Fruit fly (Drosophila melanogaster) whole organism, wandering third instar larva: Measurements from ENCODE around the gene Hecw.

Source experiments
- Abd-B ChIP-seq: fragments of >200 bp; optimal IDR thresholded peaks from 2 replicates; lab custom pipeline; 2017; ENCODE audit warnings: missing biosample characterization, missing genetic modification characterization
- CG32264 ChIP-seq: fragments of 200-800 bp; sonication (Bioruptor generic); optimal IDR thresholded peaks from 2 replicates; lab custom pipeline; 2016; ENCODE audit warnings: missing biosample characterization, missing genetic modification characterization
- CG9705 ChIP-seq: fragments of 200-800 bp; sonication (Bioruptor generic); optimal IDR thresholded peaks from 2 replicates; lab custom pipeline; 2018; ENCODE audit warnings: missing biosample characterization, mild to moderate bottlenecking, missing genetic modification characterization
- CrebA ChIP-seq: fragments of 200-800 bp; sonication (Bioruptor generic); optimal IDR thresholded peaks from 2 replicates; lab custom pipeline; 2016; ENCODE audit warnings: missing biosample characterization, mild to moderate bottlenecking, missing genetic modification characterization, borderline replicate concordance
- Dfd ChIP-seq: fragments of >200 bp; optimal IDR thresholded peaks from 2 replicates; lab custom pipeline; 2017; ENCODE audit warnings: missing biosample characterization, missing genetic modification characterization
- Dif ChIP-seq: fragments of 200-275, 200-300 bp; sonication (Bioruptor generic); optimal IDR thresholded peaks from 2 replicates; lab custom pipeline; 2018; ENCODE audit warnings: missing biosample characterization, missing genetic modification characterization; ENCODE audit not compliant: partially characterized antibody
- HLH106 ChIP-seq: fragments of 200-800 bp; optimal IDR thresholded peaks from 3 replicates; lab custom pipeline; 2019; ENCODE audit warnings: missing biosample characterization, mild to moderate bottlenecking, missing genetic modification characterization, moderate library complexity
- Hnf4 ChIP-seq: fragments of 200-800 bp; sonication (Bioruptor generic); optimal IDR thresholded peaks from 2 replicates; lab custom pipeline; 2016; ENCODE audit warnings: missing biosample characterization, mild to moderate bottlenecking, missing genetic modification characterization
- Hr83 ChIP-seq: fragments of 200-300 bp; sonication (Bioruptor generic); optimal IDR thresholded peaks from 2 replicates; lab custom pipeline; 2016; ENCODE audit warnings: missing biosample characterization, mild to moderate bottlenecking, missing genetic modification characterization, moderate library complexity; ENCODE audit not compliant: poor library complexity, severe bottlenecking
- Jra ChIP-seq: sonication (Bioruptor generic); optimal IDR thresholded peaks from 2 replicates; lab custom pipeline; 2016; ENCODE audit warnings: missing biosample characterization, missing genetic modification characterization
- Myc ChIP-seq: fragments of >200 bp; optimal IDR thresholded peaks from 2 replicates; lab custom pipeline; 2017
- N ChIP-seq: fragments of >200 bp; optimal IDR thresholded peaks from 2 replicates; lab custom pipeline; 2018; ENCODE audit warnings: missing biosample characterization, missing external identifiers, missing genetic modification characterization
- OdsH ChIP-seq: fragments of 200-800 bp; sonication (Bioruptor generic); optimal IDR thresholded peaks from 2 replicates; lab custom pipeline; 2016; ENCODE audit warnings: missing biosample characterization, mild to moderate bottlenecking, missing genetic modification characterization
- Rel ChIP-seq, 2 experiments: fragments of 200-800 bp; sonication (Bioruptor generic) in 1 of 2; optimal IDR thresholded peaks; 2 replicates in 1 of 2; 3 replicates in 1 of 2; lab custom pipeline; 2016 to 2019; ENCODE audit warnings: mild to moderate bottlenecking in 2 of 2, missing biosample characterization in 2 of 2, missing genetic modification characterization in 2 of 2, moderate library complexity in 1 of 2
- Sp1 ChIP-seq: fragments of 200-800 bp; sonication (Bioruptor generic); optimal IDR thresholded peaks from 3 replicates; lab custom pipeline; 2019; ENCODE audit warnings: missing biosample characterization, mild to moderate bottlenecking, missing genetic modification characterization, moderate library complexity
- Vsx2 ChIP-seq: fragments of 200-300, 225-300 bp; sonication (Bioruptor generic); optimal IDR thresholded peaks from 2 replicates; lab custom pipeline; 2018; ENCODE audit warnings: missing biosample characterization, missing genetic modification characterization; ENCODE audit not compliant: partially characterized antibody
- br ChIP-seq: fragments of 200-800 bp; sonication (Bioruptor generic); optimal IDR thresholded peaks from 2 replicates; lab custom pipeline; 2016; ENCODE audit warnings: missing biosample characterization, missing genetic modification characterization
- brk ChIP-seq: fragments of 200-800 bp; sonication (Bioruptor generic); optimal IDR thresholded peaks from 2 replicates; lab custom pipeline; 2016; ENCODE audit warnings: missing biosample characterization, mild to moderate bottlenecking, missing genetic modification characterization
- dl ChIP-seq, 2 experiments: fragments of 175-275, 200-275 bp in 1 of 2; fragments of 200-275 bp in 1 of 2; sonication (Bioruptor generic); optimal IDR thresholded peaks; lab custom pipeline; 2018; ENCODE audit warnings: mild to moderate bottlenecking in 2 of 2, missing biosample characterization in 2 of 2, missing genetic modification characterization in 2 of 2, moderate library complexity in 2 of 2; ENCODE audit not compliant: partially characterized antibody in 2 of 2, insufficient read depth in 1 of 2
- dmrt93B ChIP-seq: fragments of 200-800 bp; sonication (Bioruptor generic); optimal IDR thresholded peaks from 2 replicates; lab custom pipeline; 2018; ENCODE audit warnings: missing biosample characterization, mild to moderate bottlenecking, missing genetic modification characterization
- dsf ChIP-seq: sonication (Bioruptor generic); optimal IDR thresholded peaks from 2 replicates; lab custom pipeline; 2016; ENCODE audit warnings: missing biosample characterization, missing genetic modification characterization, borderline replicate concordance
- ey ChIP-seq: fragments of 200-800 bp; sonication (Bioruptor generic); optimal IDR thresholded peaks from 2 replicates; lab custom pipeline; 2016; ENCODE audit warnings: missing biosample characterization, missing genetic modification characterization
- foxo ChIP-seq, 2 experiments: fragments of 200-800 bp; sonication (Bioruptor generic); optimal IDR thresholded peaks; 2 replicates in 1 of 2; 3 replicates in 1 of 2; lab custom pipeline; 2016 to 2017; ENCODE audit warnings: missing biosample characterization in 2 of 2, missing genetic modification characterization in 2 of 2
- fru ChIP-seq: fragments of 200-800 bp; sonication (Bioruptor generic); optimal IDR thresholded peaks from 3 replicates; lab custom pipeline; 2016; ENCODE audit warnings: missing biosample characterization, mild to moderate bottlenecking, missing genetic modification characterization
- h ChIP-seq: fragments of 200-800 bp; sonication (Bioruptor generic); optimal IDR thresholded peaks from 3 replicates; lab custom pipeline; 2016; ENCODE audit warnings: missing biosample characterization, mild to moderate bottlenecking, missing genetic modification characterization
- lola ChIP-seq: fragments of >200 bp; optimal IDR thresholded peaks from 2 replicates; lab custom pipeline; 2017; ENCODE audit warnings: missing biosample characterization, missing genetic modification characterization
- pan ChIP-seq: fragments of >200 bp; optimal IDR thresholded peaks from 2 replicates; lab custom pipeline; 2017
- psq ChIP-seq: fragments of 200-800 bp; sonication (Bioruptor generic); optimal IDR thresholded peaks from 3 replicates; lab custom pipeline; 2017; ENCODE audit warnings: missing biosample characterization, mild to moderate bottlenecking, missing genetic modification characterization, moderate library complexity
- rgr ChIP-seq: fragments of 200-800 bp; sonication (Bioruptor generic); optimal IDR thresholded peaks from 3 replicates; lab custom pipeline; 2016; ENCODE audit warnings: missing biosample characterization, mild to moderate bottlenecking, missing genetic modification characterization
- sage ChIP-seq: fragments of 200-800 bp; sonication (Bioruptor generic); optimal IDR thresholded peaks from 2 replicates; lab custom pipeline; 2016; ENCODE audit warnings: missing biosample characterization, mild to moderate bottlenecking, missing genetic modification characterization
- sv ChIP-seq: fragments of 200-800 bp; sonication (Bioruptor generic); optimal IDR thresholded peaks from 3 replicates; lab custom pipeline; 2016; ENCODE audit warnings: missing biosample characterization, missing genetic modification characterization
- tai ChIP-seq: sonication (Bioruptor generic); optimal IDR thresholded peaks from 2 replicates; lab custom pipeline; 2016; ENCODE audit warnings: missing biosample characterization, missing genetic modification characterization
- woc ChIP-seq: sonication (Bioruptor generic); optimal IDR thresholded peaks from 2 replicates; lab custom pipeline; 2016; ENCODE audit warnings: missing biosample characterization, mild to moderate bottlenecking, missing genetic modification characterization

Gene Hecw

DNA sequence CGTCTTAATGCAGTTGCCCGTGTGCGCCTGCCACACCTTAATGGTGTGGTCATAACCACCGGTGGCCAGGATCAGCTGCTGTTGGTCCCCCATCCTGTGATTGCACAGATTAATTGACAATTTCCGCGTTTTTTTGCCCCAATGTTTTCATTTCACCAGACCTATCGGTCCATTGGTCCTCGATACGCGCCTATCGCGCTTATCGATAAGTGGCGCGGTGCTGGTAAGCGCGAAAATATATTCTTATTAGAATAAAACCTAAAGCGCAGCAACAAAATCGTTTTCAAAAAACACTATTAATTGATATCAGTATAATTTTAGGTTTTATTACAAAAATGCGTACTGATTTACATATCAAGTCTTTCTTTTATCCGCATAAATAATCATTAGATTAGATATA is 3.0 kb upstream of the Hecw start, which contains the start of gene Lst8:
TSS of gene Lst8 (minus strand) at position 187 of the 400 bp plus-strand sequence.
- no peak for TF ChIP-seq psq
- TF ChIP-seq h (GFP tag; lab: Kevin White, UChicago): peak; percentile 10
- TF ChIP-seq rgr (GFP tag; lab: Kevin White, UChicago): peak; percentile 3

DNA sequence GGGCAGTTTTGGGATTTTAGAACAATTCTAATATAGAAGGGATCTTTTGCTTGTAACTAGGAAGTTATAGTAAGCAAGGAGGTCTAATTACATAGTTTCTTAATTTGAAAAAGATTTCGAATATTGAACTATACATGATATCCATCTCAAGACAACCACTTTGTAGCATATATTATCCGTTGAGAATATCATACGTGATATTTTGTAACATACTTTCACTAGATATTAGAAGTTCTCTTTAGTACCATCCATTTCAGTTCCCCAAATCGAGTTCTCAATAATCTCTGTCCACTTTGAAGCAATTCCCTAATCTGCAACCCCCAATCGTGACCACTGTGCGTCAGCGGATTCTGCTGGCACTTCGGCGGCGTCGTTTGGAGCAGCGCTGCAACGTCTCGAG is 6.7 kb downstream of the Hecw start:
- TF ChIP-seq CG9705 (GFP tag; lab: Kevin White, UChicago): no peak
- TF ChIP-seq Abd-B: no peak
- peak; percentile 46 for TF ChIP-seq fru
- TF ChIP-seq dmrt93B (GFP tag; lab: Kevin White, UChicago): no peak
- TF ChIP-seq foxo (GFP tag; optimal IDR thresholded peaks at IDR 0.05; lab: Kevin White, UChicago): peak in 1 of 2 experiments; percentile 46
- no peak for TF ChIP-seq Rel (GFP tag; optimal IDR thresholded peaks at IDR 0.05; lab: Kevin White, UChicago)
- no peak for TF ChIP-seq Rel (tag; optimal IDR thresholded peaks at IDR 0.05; lab: Kevin White, UChicago)
- peak; percentile 23 for TF ChIP-seq ey (GFP tag; lab: Kevin White, UChicago)
- TF ChIP-seq OdsH (GFP tag; lab: Kevin White, UChicago): no peak
- no peak for TF ChIP-seq sv (GFP tag; lab: Kevin White, UChicago)
- peak; percentile 24 for TF ChIP-seq psq
- peak; percentile 7 for TF ChIP-seq Sp1 (GFP tag; lab: Kevin White, UChicago)
- TF ChIP-seq rgr (GFP tag; lab: Kevin White, UChicago): peak; percentile 22
- TF ChIP-seq HLH106 (tag; lab: Kevin White, UChicago): peak; percentile 12
- TF ChIP-seq, all 38 proteins: peak for 7

DNA sequence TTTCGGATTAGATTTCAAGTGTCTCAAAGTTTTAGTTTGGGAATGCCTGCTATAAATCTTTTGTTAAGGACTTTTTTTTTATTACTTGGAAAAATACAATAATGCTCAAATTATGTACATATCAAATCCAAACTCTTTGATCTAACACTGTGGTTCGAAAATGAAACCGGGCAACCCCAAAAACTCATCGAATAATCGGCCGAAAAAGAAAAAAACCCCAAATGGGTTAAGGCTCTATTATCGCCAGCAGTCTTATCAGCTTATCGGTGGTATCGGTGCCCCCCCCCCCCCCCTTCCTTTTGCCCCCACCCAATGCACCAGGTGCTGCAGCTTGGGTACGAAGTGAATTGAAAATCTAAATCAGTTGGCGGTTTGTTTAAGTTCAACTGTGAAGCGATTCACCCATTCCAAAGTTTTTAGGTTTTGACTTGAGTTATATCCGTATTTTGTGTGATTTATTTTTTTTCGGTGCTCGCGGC is 8.9 kb downstream of the Hecw start:
- no peak for TF ChIP-seq foxo (GFP tag; optimal IDR thresholded peaks at IDR 0.05; lab: Kevin White, UChicago)
- no peak for TF ChIP-seq Hnf4
- no peak for TF ChIP-seq Rel (GFP tag; optimal IDR thresholded peaks at IDR 0.05; lab: Kevin White, UChicago)
- peak; percentile 97 for TF ChIP-seq Rel (tag; optimal IDR thresholded peaks at IDR 0.05; lab: Kevin White, UChicago)
- no peak for TF ChIP-seq Dif (GFP tag; lab: Kevin White, UChicago)

DNA sequence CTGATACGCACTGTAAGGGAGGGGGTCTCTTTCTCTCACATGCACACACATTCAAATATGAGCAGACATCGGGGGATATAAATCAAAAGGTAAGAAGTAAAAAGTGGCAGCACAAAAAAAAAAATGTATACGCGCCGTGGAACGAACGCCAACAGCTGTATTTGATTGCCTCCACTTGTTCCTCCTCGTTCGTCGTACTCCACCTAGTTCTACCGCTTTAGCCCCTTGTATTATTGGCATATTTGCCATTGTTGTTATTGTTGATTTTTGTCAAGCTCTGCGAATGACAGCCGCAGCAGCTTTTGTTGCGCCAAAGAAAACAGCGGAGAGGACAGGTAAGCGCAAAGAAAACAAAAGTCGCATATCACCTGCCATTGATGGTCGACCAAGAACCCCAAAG is 28.1 kb downstream of the Hecw start:
- peak; percentile 0 for TF ChIP-seq woc
- TF ChIP-seq sv (GFP tag; lab: Kevin White, UChicago): no peak
- TF ChIP-seq rgr (GFP tag; lab: Kevin White, UChicago): peak; percentile 17
- peak; percentile 20 for TF ChIP-seq Hnf4
- peak; percentile 39 for TF ChIP-seq sage (GFP tag; lab: Kevin White, UChicago)
- no peak for TF ChIP-seq Vsx2 (GFP tag; lab: Kevin White, UChicago)
- peak; percentile 7 for TF ChIP-seq Sp1 (GFP tag; lab: Kevin White, UChicago)
- TF ChIP-seq CG9705 (GFP tag; lab: Kevin White, UChicago): no peak
- no peak for TF ChIP-seq foxo (GFP tag; optimal IDR thresholded peaks at IDR 0.05; lab: Kevin White, UChicago)
- TF ChIP-seq h (GFP tag; lab: Kevin White, UChicago): peak; percentile 23
- TF ChIP-seq Myc: no peak
- no peak for TF ChIP-seq OdsH (GFP tag; lab: Kevin White, UChicago)
- TF ChIP-seq psq: peak; percentile 36

DNA sequence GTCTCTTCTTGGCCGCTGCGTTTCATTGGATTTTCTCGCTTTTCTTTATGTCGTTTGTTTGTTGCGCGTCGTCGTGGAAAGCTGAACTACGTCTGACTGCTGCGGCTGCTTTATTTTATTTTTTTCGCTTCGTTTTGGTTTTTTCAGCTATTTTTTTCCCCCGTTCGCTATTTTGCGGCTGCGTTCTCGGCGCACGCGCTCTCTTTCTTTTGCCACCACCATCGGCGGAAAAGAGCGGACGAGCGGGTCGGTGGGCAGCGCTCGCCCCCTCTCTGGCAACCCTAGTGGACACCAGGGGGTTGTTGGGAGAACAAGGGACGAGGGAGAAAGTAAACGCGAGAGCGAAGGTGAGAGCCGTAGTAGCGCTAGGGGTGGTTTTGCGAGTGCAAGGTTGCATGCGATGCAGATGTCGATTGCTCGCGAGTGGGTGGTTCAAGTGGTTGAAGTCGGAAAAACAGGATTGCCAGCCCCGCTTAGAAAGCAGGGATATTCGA is 30.2 kb downstream of the Hecw start:
- TF ChIP-seq dl (GFP tag; optimal IDR thresholded peaks at IDR 0.05; lab: Kevin White, UChicago; ENCODE audit: insufficient read depth in 1 of 2, partially characterized antibody in 2 of 2): peak in 1 of 2 experiments; percentile 32
- TF ChIP-seq br (GFP tag; lab: Kevin White, UChicago): no peak

DNA sequence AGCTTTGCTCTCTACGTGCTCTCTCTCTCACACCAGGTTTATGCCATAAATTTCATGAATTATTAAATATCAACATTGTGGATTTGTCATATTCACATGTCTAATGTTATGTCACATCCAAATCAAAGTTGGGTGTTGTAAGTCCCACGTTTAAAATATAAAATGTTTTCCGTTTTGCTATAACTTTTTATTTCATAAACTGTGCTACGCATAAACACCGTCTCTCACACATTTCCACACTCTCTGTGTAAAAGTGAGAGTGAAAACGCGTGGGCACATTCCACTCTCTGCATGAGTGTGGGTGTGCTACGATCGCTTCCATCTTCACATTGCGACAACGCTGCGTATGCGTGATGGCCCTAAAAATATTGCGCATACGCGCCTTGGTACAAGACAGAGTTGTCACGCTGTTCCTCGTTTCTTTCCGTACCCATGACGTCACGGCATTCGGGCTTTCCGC is 32.0 kb downstream of the Hecw start:
- TF ChIP-seq Vsx2 (GFP tag; lab: Kevin White, UChicago) (no peak), Dfd (GFP tag; lab: Kevin White, UChicago) (no peak), Dif (GFP tag; lab: Kevin White, UChicago) (no peak), lola (GFP tag; lab: Kevin White, UChicago) (no peak), N (GFP tag; lab: Kevin White, UChicago) (no peak), sage (GFP tag; lab: Kevin White, UChicago) (peak; percentile 88), h (GFP tag; lab: Kevin White, UChicago) (peak; percentile 93), Jra (peak; percentile 77), rgr (GFP tag; lab: Kevin White, UChicago) (peak; percentile 95), OdsH (GFP tag; lab: Kevin White, UChicago) (peak; percentile 94), Myc (no peak), CrebA (peak; percentile 67), Sp1 (GFP tag; lab: Kevin White, UChicago) (peak; percentile 97), CG32264 (peak; percentile 81), HLH106 (tag; lab: Kevin White, UChicago) (peak; percentile 95), ey (GFP tag; lab: Kevin White, UChicago) (peak; percentile 89), brk (GFP tag; lab: Kevin White, UChicago) (peak; percentile 91), fru (peak; percentile 94), psq (peak; percentile 83), pan (lab: Kevin White, UChicago) (no peak), dsf (GFP tag; lab: Kevin White, UChicago) (peak; percentile 57), Rel (GFP tag; optimal IDR thresholded peaks at IDR 0.05; lab: Kevin White, UChicago) (peak; percentile 43), Rel (tag; optimal IDR thresholded peaks at IDR 0.05; lab: Kevin White, UChicago) (peak; percentile 88), foxo (GFP tag; optimal IDR thresholded peaks at IDR 0.05; lab: Kevin White, UChicago) (peak; percentile 71 to 94), Hr83 (GFP tag; lab: Kevin White, UChicago) (peak; percentile 59), tai (GFP tag; lab: Kevin White, UChicago) (peak; percentile 79), woc (peak; percentile 72), dmrt93B (GFP tag; lab: Kevin White, UChicago) (peak; percentile 83), CG9705 (GFP tag; lab: Kevin White, UChicago) (peak; percentile 93)
